Fruit fly (Drosophila melanogaster): ENCODE measurements around the gene CG14453.
A peak's percentile ranks its signal among the peaks of the same experiment; 100 is the strongest.

DNA sequence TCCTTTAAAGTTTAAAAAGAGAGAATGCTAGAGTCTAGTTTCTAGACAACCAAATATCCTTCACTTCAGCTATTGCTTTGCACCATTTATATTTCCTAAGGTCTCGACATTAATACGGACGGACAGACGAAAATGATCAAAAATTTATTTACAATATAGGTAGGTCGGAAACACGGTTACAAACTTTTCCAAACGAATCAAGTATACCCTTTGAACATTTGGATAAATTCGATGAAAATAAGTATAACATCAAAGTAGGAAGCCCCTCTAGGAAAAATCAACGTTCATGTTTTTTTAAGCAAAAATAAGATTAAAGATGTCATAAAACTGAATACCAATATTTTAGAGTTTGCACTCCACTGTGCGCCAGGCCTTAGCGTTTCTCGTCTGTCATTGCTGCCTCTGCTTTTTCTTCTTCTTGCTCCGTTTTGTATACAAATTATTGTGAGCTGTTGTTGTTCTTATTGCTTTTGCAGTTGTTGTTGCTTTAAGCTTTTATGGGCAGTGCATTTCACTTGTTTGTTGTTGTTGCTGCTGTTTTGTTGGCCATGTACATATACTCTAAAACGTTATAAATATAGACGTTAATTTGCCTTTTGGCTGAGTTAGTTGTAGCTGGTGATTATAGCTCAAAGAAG is 49.2 kb downstream of the CG14453 start:
- TF ChIP-seq eve (GFP tag; optimal IDR thresholded peaks at IDR 0.05) (no peak), CG10979 (tag; optimal IDR thresholded peaks at IDR 0.05) (peak; percentile 12), ems (GFP tag; optimal IDR thresholded peaks at IDR 0.05) (no peak), kah (GFP tag; optimal IDR thresholded peaks at IDR 0.05) (no peak), lmd (GFP tag; IDR thresholded peaks at IDR 0.05) (no peak), Mes4 (GFP tag; optimal IDR thresholded peaks at IDR 0.05) (no peak), Bdp1 (GFP tag; optimal IDR thresholded peaks at IDR 0.05) (no peak), Blimp-1 (GFP tag; optimal IDR thresholded peaks at IDR 0.05) (no peak)

Measured in whole organism, embryonic.